Fruit fly (Drosophila melanogaster) whole organism, embryonic: Measurements from ENCODE around the gene CG5618.

Source experiments
- Ada2b ChIP-seq: fragments of 200-800 bp; sonication (Bioruptor generic); IDR thresholded peaks from 2 replicates; pipeline ENCODE4 v1.3.6; 2022; ENCODE audit warnings: missing biosample characterization, missing genetic modification characterization
- BEAF-32 ChIP-seq: fragments of 200-800 bp; sonication (Bioruptor generic); optimal IDR thresholded peaks from 3 replicates; lab custom pipeline; 2017; ENCODE audit warnings: missing biosample characterization, missing genetic modification characterization, mild to moderate bottlenecking, moderate library complexity, missing genetic modification reagents
- CG10366 ChIP-seq: fragments of 200-800 bp; sonication (Bioruptor generic); IDR thresholded peaks from 2 replicates; pipeline ENCODE4 v1.3.6; 2022; ENCODE audit warnings: missing biosample characterization, missing genetic modification characterization
- CG10979 ChIP-seq: fragments of 200-800 bp; sonication (Bioruptor generic); optimal IDR thresholded peaks from 2 replicates; lab custom pipeline; 2018; ENCODE audit warnings: missing biosample characterization, mild to moderate bottlenecking, missing genetic modification characterization, moderate library complexity
- CG11456 ChIP-seq: fragments of 200-800 bp; sonication (Bioruptor generic); IDR thresholded peaks from 3 replicates; pipeline ENCODE4 v1.3.6; 2022; ENCODE audit warnings: missing biosample characterization, missing genetic modification characterization
- CG11504 ChIP-seq: fragments of 200-800 bp; sonication (Bioruptor generic); optimal IDR thresholded peaks from 3 replicates; lab custom pipeline; 2019; ENCODE audit warnings: missing biosample characterization, mild to moderate bottlenecking, missing genetic modification characterization, moderate library complexity
- CG13775 ChIP-seq: fragments of 200-800 bp; sonication (Bioruptor generic); optimal IDR thresholded peaks from 3 replicates; lab custom pipeline; 2017; ENCODE audit warnings: missing biosample characterization, mild to moderate bottlenecking, missing genetic modification characterization
- CG15073 ChIP-seq: fragments of 200-800 bp; sonication (Bioruptor generic); optimal IDR thresholded peaks from 2 replicates; lab custom pipeline; 2016; ENCODE audit warnings: missing biosample characterization, missing genetic modification characterization
- CG17385 ChIP-seq: fragments of 200-800 bp; sonication (Bioruptor generic); optimal IDR thresholded peaks from 3 replicates; lab custom pipeline; 2018; ENCODE audit warnings: missing biosample characterization, mild to moderate bottlenecking, missing genetic modification characterization
- CG18476 ChIP-seq: fragments of 200-800 bp; sonication (Bioruptor generic); optimal IDR thresholded peaks from 2 replicates; lab custom pipeline; 2016; ENCODE audit warnings: missing biosample characterization, mild to moderate bottlenecking, missing genetic modification characterization
- CG2889 ChIP-seq: fragments of 200-800 bp; sonication (Bioruptor generic); IDR thresholded peaks from 3 replicates; pipeline ENCODE4 v1.3.6; 2022; ENCODE audit warnings: missing biosample characterization, missing genetic modification characterization
- CG31224 ChIP-seq: fragments of 200-800 bp; sonication (Bioruptor generic); IDR thresholded peaks from 2 replicates; pipeline ENCODE4 v1.3.6; 2022; ENCODE audit warnings: missing biosample characterization, missing genetic modification characterization
- CG42726 ChIP-seq: fragments of 200-800 bp; sonication (Bioruptor generic); IDR thresholded peaks from 2 replicates; pipeline ENCODE4 v1.3.6; 2022; ENCODE audit warnings: missing biosample characterization, missing genetic modification characterization; ENCODE audit not compliant: partially characterized antibody
- CG4282 ChIP-seq: fragments of 200-800 bp; sonication (Bioruptor generic); optimal IDR thresholded peaks from 2 replicates; lab custom pipeline; 2016; ENCODE audit warnings: missing biosample characterization, missing genetic modification characterization
- CG4360 ChIP-seq: fragments of 200-800 bp; sonication (Bioruptor generic); IDR thresholded peaks from 2 replicates; pipeline ENCODE4 v1.3.6; 2022; ENCODE audit warnings: missing biosample characterization, missing genetic modification characterization
- CG6254 ChIP-seq: fragments of 200-800 bp; sonication (Bioruptor generic); optimal IDR thresholded peaks from 3 replicates; lab custom pipeline; 2017; ENCODE audit warnings: mild to moderate bottlenecking, missing biosample characterization, missing genetic modification reagents, missing genetic modification characterization
- CG7745 ChIP-seq: fragments of 200-800 bp; sonication (Bioruptor generic); optimal IDR thresholded peaks from 2 replicates; lab custom pipeline; 2018; ENCODE audit warnings: missing biosample characterization, mild to moderate bottlenecking, missing genetic modification characterization, moderate library complexity
- CG7963 ChIP-seq: fragments of 200-800 bp; sonication (Bioruptor generic); IDR thresholded peaks from 3 replicates; pipeline ENCODE4 v1.3.6; 2022; ENCODE audit warnings: missing biosample characterization, missing genetic modification characterization; ENCODE audit not compliant: partially characterized antibody
- CG8359 ChIP-seq: fragments of 200-800 bp; sonication (Bioruptor generic); optimal IDR thresholded peaks from 2 replicates; lab custom pipeline; 2017; ENCODE audit warnings: missing biosample characterization, mild to moderate bottlenecking, missing genetic modification characterization, borderline replicate concordance
- CTCF ChIP-seq: fragments of 200-800 bp; sonication (Bioruptor generic); optimal IDR thresholded peaks from 2 replicates; lab custom pipeline; 2017; ENCODE audit warnings: missing biosample characterization, mild to moderate bottlenecking, missing genetic modification characterization, moderate library complexity
- CkIIα-i1 ChIP-seq: fragments of 200-800 bp; sonication (Bioruptor generic); IDR thresholded peaks from 2 replicates; pipeline ENCODE4 v1.3.6; 2022; ENCODE audit warnings: missing biosample characterization, missing genetic modification characterization
- Dfd ChIP-seq, 2 experiments: fragments of >200 bp; optimal IDR thresholded peaks; 2 replicates each; lab custom pipeline; 2017; ENCODE audit warnings: missing biosample characterization in 2 of 2, missing genetic modification characterization in 2 of 2
- Dref ChIP-seq: fragments of 200-800 bp; sonication (Bioruptor generic); IDR thresholded peaks from 2 replicates; pipeline ENCODE4 v1.3.6; 2022; ENCODE audit warnings: missing biosample characterization, missing genetic modification characterization
- Hr51 ChIP-seq, 2 experiments: fragments of 200-800 bp; sonication (Bioruptor generic); optimal IDR thresholded peaks; 2 replicates in 1 of 2; 3 replicates in 1 of 2; lab custom pipeline; 2016 to 2018; ENCODE audit warnings: missing biosample characterization in 2 of 2, missing genetic modification characterization in 2 of 2, mild to moderate bottlenecking in 1 of 2, moderate library complexity in 1 of 2
- Lhr ChIP-seq: fragments of 200-800 bp; sonication (Bioruptor generic); optimal IDR thresholded peaks from 3 replicates; lab custom pipeline; 2017; ENCODE audit warnings: mild to moderate bottlenecking, missing biosample characterization, missing genetic modification reagents, missing genetic modification characterization
- Max ChIP-seq: fragments of 200-800 bp; sonication (Bioruptor generic); optimal IDR thresholded peaks from 2 replicates; lab custom pipeline; 2016; ENCODE audit warnings: missing biosample characterization, mild to moderate bottlenecking, missing genetic modification characterization
- Nf-YC ChIP-seq: fragments of 200-800 bp; optimal IDR thresholded peaks from 3 replicates; lab custom pipeline; 2019; ENCODE audit warnings: missing biosample characterization, mild to moderate bottlenecking, missing genetic modification characterization, moderate library complexity
- Opbp ChIP-seq: fragments of 200-800 bp; sonication (Bioruptor generic); IDR thresholded peaks from 3 replicates; pipeline ENCODE4 v1.3.6; 2022; ENCODE audit warnings: missing biosample characterization, missing genetic modification characterization; ENCODE audit not compliant: partially characterized antibody
- PHDP ChIP-seq: fragments of 200-800 bp; sonication (Bioruptor generic); optimal IDR thresholded peaks from 3 replicates; lab custom pipeline; 2018; ENCODE audit warnings: missing biosample characterization, mild to moderate bottlenecking, missing genetic modification characterization, moderate library complexity
- Pdp1 ChIP-seq, 2 experiments: fragments of 200-800 bp; sonication (Bioruptor generic); optimal IDR thresholded peaks; 3 replicates each; lab custom pipeline; 2016; ENCODE audit warnings: missing biosample characterization in 2 of 2, missing genetic modification characterization in 2 of 2, mild to moderate bottlenecking in 1 of 2, moderate library complexity in 1 of 2
- Side ChIP-seq: fragments of 200-800 bp; sonication (Bioruptor generic); optimal IDR thresholded peaks from 2 replicates; lab custom pipeline; 2016; ENCODE audit warnings: missing biosample characterization, missing genetic modification characterization
- Taf1 ChIP-seq: fragments of 200-800 bp; sonication (Bioruptor generic); IDR thresholded peaks from 2 replicates; pipeline ENCODE4 v1.3.6; 2022; ENCODE audit warnings: missing biosample characterization, missing genetic modification characterization
- Usf ChIP-seq: fragments of 200-800 bp; sonication (Bioruptor generic); optimal IDR thresholded peaks from 2 replicates; lab custom pipeline; 2017; ENCODE audit warnings: missing genotype, missing biosample characterization, missing genetic modification characterization
- Vsx1 ChIP-seq: fragments of 200-800 bp; sonication (Bioruptor generic); optimal IDR thresholded peaks from 2 replicates; lab custom pipeline; 2017; ENCODE audit warnings: missing biosample characterization, mild to moderate bottlenecking, missing genetic modification characterization, missing genetic modification reagents
- aop ChIP-seq: fragments of 200-800 bp; sonication (Bioruptor generic); IDR thresholded peaks from 2 replicates; pipeline ENCODE4 v1.3.6; 2022; ENCODE audit warnings: missing biosample characterization, missing genetic modification characterization
- btn ChIP-seq: fragments of 200-800 bp; sonication (Bioruptor generic); optimal IDR thresholded peaks from 2 replicates; lab custom pipeline; 2016; ENCODE audit warnings: missing biosample characterization, missing genetic modification characterization
- cad ChIP-seq: fragments of >200 bp; optimal IDR thresholded peaks from 2 replicates; lab custom pipeline; 2017; ENCODE audit warnings: missing biosample characterization, missing genetic modification characterization
- ci ChIP-seq: fragments of 200-800 bp; sonication (Bioruptor generic); IDR thresholded peaks from 3 replicates; pipeline ENCODE4 v1.3.6; 2022; ENCODE audit warnings: missing biosample characterization, missing genetic modification characterization
- emc ChIP-seq: fragments of 200-800 bp; sonication (Bioruptor generic); optimal IDR thresholded peaks from 2 replicates; lab custom pipeline; 2016; ENCODE audit warnings: missing biosample characterization, missing genetic modification characterization
- exex ChIP-seq: fragments of 200-800 bp; sonication (Bioruptor generic); optimal IDR thresholded peaks from 4 replicates; lab custom pipeline; 2018; ENCODE audit warnings: missing biosample characterization, mild to moderate bottlenecking, missing genetic modification characterization, moderate library complexity
- fd102C ChIP-seq: fragments of 200-800 bp; sonication (Bioruptor generic); optimal IDR thresholded peaks from 2 replicates; lab custom pipeline; 2018; ENCODE audit warnings: missing biosample characterization, mild to moderate bottlenecking, missing genetic modification characterization, moderate library complexity
- gt ChIP-seq: fragments of 200-800 bp; sonication (Bioruptor generic); IDR thresholded peaks from 2 replicates; pipeline ENCODE4 v1.3.6; 2022; ENCODE audit warnings: missing biosample characterization, missing genetic modification characterization
- mirr ChIP-seq: fragments of 200-800 bp; sonication (Bioruptor generic); optimal IDR thresholded peaks from 3 replicates; lab custom pipeline; 2018; ENCODE audit warnings: missing biosample characterization, mild to moderate bottlenecking, missing genetic modification characterization
- mld ChIP-seq: fragments of 200-800 bp; sonication (Bioruptor generic); IDR thresholded peaks from 3 replicates; pipeline ENCODE4 v1.3.6; 2022; ENCODE audit warnings: missing biosample characterization, missing genetic modification characterization; ENCODE audit not compliant: partially characterized antibody
- peb ChIP-seq: fragments of 200-800 bp; sonication (Bioruptor generic); IDR thresholded peaks from 2 replicates; pipeline ENCODE4 v1.3.6; 2022; ENCODE audit warnings: missing biosample characterization, missing genetic modification characterization
- run ChIP-seq: fragments of 200-800 bp; sonication (Bioruptor generic); optimal IDR thresholded peaks from 3 replicates; lab custom pipeline; 2018; ENCODE audit warnings: missing biosample characterization, mild to moderate bottlenecking, missing genetic modification characterization
- so ChIP-seq: fragments of 200-800 bp; sonication (Bioruptor generic); IDR thresholded peaks from 3 replicates; pipeline ENCODE4 v1.3.6; 2022; ENCODE audit warnings: missing biosample characterization, missing genetic modification characterization
- tgo ChIP-seq: fragments of 200-800 bp; sonication (Bioruptor generic); IDR thresholded peaks from 3 replicates; pipeline ENCODE4 v1.3.6; 2022; ENCODE audit warnings: missing biosample characterization, missing genetic modification characterization
- vnd ChIP-seq: fragments of 200-800 bp; sonication (Bioruptor generic); IDR thresholded peaks from 3 replicates; pipeline ENCODE4 v1.3.6; 2022; ENCODE audit warnings: missing biosample characterization, missing genetic modification characterization; ENCODE audit not compliant: partially characterized antibody
- wdn ChIP-seq: fragments of 200-800 bp; sonication (Bioruptor generic); IDR thresholded peaks from 2 replicates; pipeline ENCODE4 v1.3.6; 2022; ENCODE audit warnings: missing biosample characterization, missing genetic modification characterization

Gene CG5618

dm6 chr3L:20384086-20384810 lies 31.0 kb downstream of the CG5618 start, which contains the start of the genes CG5498 and fbl (continued):
- TF ChIP-seq ci (GFP tag; lab: Robert Waterston, UW) (no peak), Hr51 (GFP tag; optimal IDR thresholded peaks at IDR 0.05; lab: Kevin White, UChicago) (peak; percentile 57 to 70), tgo (GFP tag; lab: Robert Waterston, UW) (peak; percentile 27; the same call in 1 of the 3 replicates), CG17385 (peak; percentile 61), PHDP (tag; lab: Kevin White, UChicago) (peak; percentile 70), mirr (GFP tag; lab: Kevin White, UChicago) (peak; percentile 6), CG42726 (GFP tag; lab: Robert Waterston, UW) (0 out of 2 replicates have a peak, but pooled peaks have one; percentile 15), CG4360 (GFP tag; lab: Robert Waterston, UW) (no peak), CG10366 (no peak; the same call in 1 of the 2 replicates), Side (peak; percentile 18), CG11504 (tag; lab: Kevin White, UChicago) (peak; percentile 99), CG11456 (GFP tag; lab: Robert Waterston, UW) (no peak), Lhr (GFP tag; lab: Kevin White, UChicago) (peak; percentile 43), CTCF (GFP tag; lab: Kevin White, UChicago) (no peak), run (tag; lab: Kevin White, UChicago) (no peak), vnd (no peak), Vsx1 (GFP tag; lab: Kevin White, UChicago) (peak; percentile 67), Nf-YC (tag; lab: Kevin White, UChicago) (peak; percentile 68), Pdp1 (GFP tag; optimal IDR thresholded peaks at IDR 0.05; lab: Kevin White, UChicago) (peak; percentile 8 to 45), peb (GFP tag; lab: Robert Waterston, UW) (no peak), Dfd (GFP tag; optimal IDR thresholded peaks at IDR 0.05; lab: Kevin White, UChicago) (no peak), Taf1 (no peak), CG7963 (GFP tag; lab: Robert Waterston, UW) (no peak), CG13775 (GFP tag; lab: Kevin White, UChicago) (peak; percentile 75), CG15073 (GFP tag; lab: Kevin White, UChicago) (peak; percentile 24), gt (GFP tag; lab: Robert Waterston, UW) (no peak), CG7745 (tag; lab: Kevin White, UChicago) (peak; percentile 45), CG2889 (GFP tag; lab: Robert Waterston, UW) (no peak), mld (GFP tag; lab: Robert Waterston, UW) (peak; percentile 54; the same call in 1 of the 3 replicates), Usf (GFP tag; lab: Kevin White, UChicago) (peak; percentile 4), cad (no peak), CG4282 (GFP tag; lab: Kevin White, UChicago) (no peak), Dref (GFP tag; lab: Robert Waterston, UW) (peak; percentile 63), CkIIα-i1 (GFP tag; lab: Robert Waterston, UW) (no peak), so (GFP tag; lab: Robert Waterston, UW) (no peak), btn (no peak), wdn (GFP tag; lab: Robert Waterston, UW) (no peak), Opbp (GFP tag; lab: Robert Waterston, UW) (no peak), CG10979 (peak; percentile 52), CG31224 (GFP tag; lab: Robert Waterston, UW) (no peak), BEAF-32 (peak; percentile 57), aop (GFP tag; lab: Robert Waterston, UW) (no peak), CG18476 (GFP tag; lab: Kevin White, UChicago) (peak; percentile 56), CG6254 (GFP tag; lab: Kevin White, UChicago) (no peak), Max (peak; percentile 77), emc (no peak), Ada2b (GFP tag; lab: Robert Waterston, UW) (no peak), CG8359 (GFP tag; lab: Kevin White, UChicago) (no peak), exex (tag; lab: Kevin White, UChicago) (peak; percentile 54), fd102C (GFP tag; lab: Kevin White, UChicago) (no peak)
